Fruit fly (Drosophila melanogaster) whole organism, prepupa: ENCODE results near the gene CG11368.

ENCODE experiments used
- Blimp-1 ChIP-seq: fragments of 200-800 bp; sonication (Bioruptor generic); optimal IDR thresholded peaks from 3 replicates; lab custom pipeline; 2017; ENCODE audit warnings: missing biosample characterization, missing genetic modification characterization, mild to moderate bottlenecking, moderate library complexity, missing genetic modification reagents
- CG11762 ChIP-seq: fragments of 200-800 bp; sonication (Bioruptor generic); optimal IDR thresholded peaks from 3 replicates; lab custom pipeline; 2016; ENCODE audit warnings: missing biosample characterization, missing genetic modification characterization; ENCODE audit not compliant: insufficient read depth
- CG1621 ChIP-seq: fragments of 200-800 bp; sonication (Bioruptor generic); optimal IDR thresholded peaks from 3 replicates; lab custom pipeline; 2018; ENCODE audit warnings: missing biosample characterization, mild to moderate bottlenecking, missing genetic modification characterization
- CG3032 ChIP-seq: fragments of 200-800 bp; optimal IDR thresholded peaks from 2 replicates; lab custom pipeline; 2019; ENCODE audit warnings: missing biosample characterization, mild to moderate bottlenecking, missing genetic modification characterization, moderate library complexity
- CG31627 ChIP-seq: fragments of 200-800 bp; sonication (Bioruptor generic); optimal IDR thresholded peaks from 3 replicates; lab custom pipeline; 2016; ENCODE audit warnings: missing biosample characterization, missing genetic modification characterization
- CG34406 ChIP-seq: fragments of 200-800 bp; sonication (Bioruptor generic); optimal IDR thresholded peaks from 3 replicates; lab custom pipeline; 2016; ENCODE audit warnings: missing biosample characterization, missing genetic modification characterization
- CG3919 ChIP-seq: fragments of 200-800 bp; sonication (Bioruptor generic); optimal IDR thresholded peaks from 3 replicates; lab custom pipeline; 2016; ENCODE audit warnings: missing biosample characterization, missing genetic modification characterization
- CG8319 ChIP-seq: fragments of 200-800 bp; sonication (Bioruptor generic); optimal IDR thresholded peaks from 3 replicates; lab custom pipeline; 2016; ENCODE audit warnings: missing biosample characterization, missing genetic modification characterization
- CG9139 ChIP-seq: fragments of 200-800 bp; sonication (Bioruptor generic); optimal IDR thresholded peaks from 3 replicates; lab custom pipeline; 2017; ENCODE audit warnings: missing biosample characterization, mild to moderate bottlenecking, missing genetic modification characterization
- Ets96B ChIP-seq: fragments of 200-800 bp; optimal IDR thresholded peaks from 2 replicates; lab custom pipeline; 2019; ENCODE audit warnings: missing biosample characterization, mild to moderate bottlenecking, missing genetic modification characterization, moderate library complexity
- Gug ChIP-seq: fragments of 200-800 bp; sonication (Bioruptor generic); IDR thresholded peaks from 2 replicates; pipeline ENCODE4 v1.3.6; 2022; ENCODE audit warnings: missing biosample characterization, missing genetic modification characterization
- Hr4 ChIP-seq: fragments of 200-800 bp; sonication (Bioruptor generic); optimal IDR thresholded peaks from 3 replicates; lab custom pipeline; 2016; ENCODE audit warnings: missing biosample characterization, missing genetic modification characterization
- Lpt ChIP-seq: fragments of 200-800 bp; sonication (Bioruptor generic); optimal IDR thresholded peaks from 3 replicates; lab custom pipeline; 2016; ENCODE audit warnings: missing biosample characterization, missing genetic modification characterization
- lz ChIP-seq: fragments of 200-800 bp; sonication (Bioruptor generic); optimal IDR thresholded peaks from 3 replicates; lab custom pipeline; 2016; ENCODE audit warnings: missing biosample characterization, missing genetic modification characterization

DNA sequence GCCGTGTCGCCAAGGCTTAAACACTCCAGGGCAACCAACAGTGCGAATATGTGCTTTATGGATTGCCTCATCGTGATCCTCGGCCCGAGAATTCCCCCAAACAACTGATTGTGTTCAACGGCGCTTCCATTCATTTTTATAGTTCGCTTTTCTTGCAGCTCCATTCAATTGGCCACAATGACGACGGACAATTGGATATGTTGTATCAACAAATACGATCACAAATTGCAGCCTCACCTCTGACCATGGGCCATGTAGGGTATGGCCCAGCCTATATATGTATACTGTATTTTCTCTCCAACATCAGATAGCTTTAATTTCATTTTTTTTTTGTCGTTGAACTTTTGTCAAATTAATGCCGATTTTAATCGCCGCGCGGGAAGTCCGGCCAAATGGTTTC is 27.3 kb upstream of the CG11368 start, which contains the start of gene CG15036:
- TF ChIP-seq CG1621 (tag; lab: Kevin White, UChicago), result no peak
- TF ChIP-seq CG34406, result no peak
- no peak for TF ChIP-seq Blimp-1 (GFP tag; lab: Kevin White, UChicago)
- TF ChIP-seq CG11762 (GFP tag; lab: Kevin White, UChicago), result no peak
- TF ChIP-seq CG3032 (tag; lab: Kevin White, UChicago), result no peak
- TF ChIP-seq Lpt (GFP tag; lab: Kevin White, UChicago), result no peak
- no peak for TF ChIP-seq Hr4 (GFP tag; lab: Kevin White, UChicago)
- TF ChIP-seq Gug (GFP tag; lab: Robert Waterston, UW), result no peak
- no peak for TF ChIP-seq CG8319 (GFP tag; lab: Kevin White, UChicago)
- TF ChIP-seq CG31627, result no peak
- no peak for TF ChIP-seq CG9139 (GFP tag; lab: Kevin White, UChicago)
- TF ChIP-seq Ets96B (tag; lab: Kevin White, UChicago), result no peak
- no peak for TF ChIP-seq lz (GFP tag; lab: Kevin White, UChicago)
- TF ChIP-seq CG3919 (GFP tag; lab: Kevin White, UChicago), result no peak
